Fruit fly (Drosophila melanogaster) whole organism, embryonic: ENCODE results near the gene Faa.

ENCODE experiments used
- ATbp ChIP-seq: fragments of 200-800 bp; sonication (Bioruptor generic); optimal IDR thresholded peaks from 2 replicates; lab custom pipeline; 2017; ENCODE audit warnings: missing biosample characterization, mild to moderate bottlenecking, missing genetic modification characterization, missing genetic modification reagents
- BEAF-32 ChIP-seq: fragments of 200-800 bp; sonication (Bioruptor generic); optimal IDR thresholded peaks from 3 replicates; lab custom pipeline; 2017; ENCODE audit warnings: missing biosample characterization, missing genetic modification characterization, mild to moderate bottlenecking, moderate library complexity, missing genetic modification reagents
- CG10274 ChIP-seq: fragments of 200-800 bp; sonication (Bioruptor generic); optimal IDR thresholded peaks from 3 replicates; lab custom pipeline; 2017; ENCODE audit warnings: missing biosample characterization, mild to moderate bottlenecking, missing genetic modification characterization
- CG10431 ChIP-seq: fragments of 200-800 bp; sonication (Bioruptor generic); optimal IDR thresholded peaks from 3 replicates; lab custom pipeline; 2018; ENCODE audit warnings: missing biosample characterization, mild to moderate bottlenecking, missing genetic modification characterization
- CG10565 ChIP-seq: fragments of 200-800 bp; sonication (Bioruptor generic); optimal IDR thresholded peaks from 3 replicates; lab custom pipeline; 2016; ENCODE audit warnings: missing biosample characterization, mild to moderate bottlenecking, missing genetic modification characterization
- CG11560 ChIP-seq: fragments of 200-800 bp; sonication (Bioruptor generic); IDR thresholded peaks from 3 replicates; pipeline ENCODE4 v1.3.6; 2022; ENCODE audit warnings: missing biosample characterization, missing genetic modification characterization
- CG11696 ChIP-seq: fragments of 200-800 bp; sonication (Bioruptor generic); IDR thresholded peaks from 2 replicates; pipeline ENCODE4 v1.3.6; 2022; ENCODE audit warnings: missing biosample characterization, missing genetic modification characterization
- CG12104 ChIP-seq: fragments of 200-800 bp; sonication (Bioruptor generic); optimal IDR thresholded peaks from 3 replicates; lab custom pipeline; 2016; ENCODE audit warnings: missing biosample characterization, missing genetic modification characterization
- CG12769 ChIP-seq: fragments of 200-800 bp; sonication (Bioruptor generic); optimal IDR thresholded peaks from 2 replicates; lab custom pipeline; 2019; ENCODE audit warnings: missing biosample characterization, mild to moderate bottlenecking, missing genetic modification characterization, moderate library complexity
- CG13287 ChIP-seq: fragments of 200-800 bp; sonication (Bioruptor generic); IDR thresholded peaks from 2 replicates; pipeline ENCODE4 v1.3.6; 2022; ENCODE audit warnings: missing biosample characterization, missing genetic modification characterization; ENCODE audit not compliant: partially characterized antibody
- CG1603 ChIP-seq: fragments of 200-800 bp; sonication (Bioruptor generic); optimal IDR thresholded peaks from 2 replicates; lab custom pipeline; 2019; ENCODE audit warnings: missing biosample characterization, mild to moderate bottlenecking, missing genetic modification characterization, moderate library complexity
- CG17568 ChIP-seq: fragments of 200-800 bp; sonication (Bioruptor generic); optimal IDR thresholded peaks from 2 replicates; lab custom pipeline; 2018; ENCODE audit warnings: missing biosample characterization, mild to moderate bottlenecking, missing genetic modification characterization, moderate library complexity
- CG17612 ChIP-seq: fragments of 200-800 bp; sonication (Bioruptor generic); IDR thresholded peaks from 2 replicates; pipeline ENCODE4 v1.3.6; 2022; ENCODE audit warnings: missing biosample characterization, missing genetic modification characterization
- CG2116 ChIP-seq: fragments of 200-800 bp; sonication (Bioruptor generic); optimal IDR thresholded peaks from 3 replicates; lab custom pipeline; 2018; ENCODE audit warnings: missing biosample characterization, mild to moderate bottlenecking, missing genetic modification characterization
- CG2202 ChIP-seq: fragments of 200-800 bp; sonication (Bioruptor generic); optimal IDR thresholded peaks from 2 replicates; lab custom pipeline; 2018; ENCODE audit warnings: missing biosample characterization, mild to moderate bottlenecking, missing genetic modification characterization
- CG31224 ChIP-seq: fragments of 200-800 bp; sonication (Bioruptor generic); IDR thresholded peaks from 2 replicates; pipeline ENCODE4 v1.3.6; 2022; ENCODE audit warnings: missing biosample characterization, missing genetic modification characterization
- CG32767 ChIP-seq: fragments of 200-800 bp; sonication (Bioruptor generic); IDR thresholded peaks from 2 replicates; pipeline ENCODE4 v1.3.6; 2022; ENCODE audit warnings: missing biosample characterization, missing genetic modification characterization
- CG32772 ChIP-seq: fragments of 200-800 bp; sonication (Bioruptor generic); IDR thresholded peaks from 2 replicates; pipeline ENCODE4 v1.3.6; 2022; ENCODE audit warnings: missing biosample characterization, missing genetic modification characterization
- CG3847 ChIP-seq: fragments of 200-800 bp; sonication (Bioruptor generic); IDR thresholded peaks from 2 replicates; pipeline ENCODE4 v1.3.6; 2022; ENCODE audit warnings: missing biosample characterization, missing genetic modification characterization
- CG7357 ChIP-seq: fragments of 200-800 bp; sonication (Bioruptor generic); IDR thresholded peaks from 3 replicates; pipeline ENCODE4 v1.3.6; 2022; ENCODE audit warnings: missing biosample characterization, missing genetic modification characterization
- CG7963 ChIP-seq: fragments of 200-800 bp; sonication (Bioruptor generic); IDR thresholded peaks from 3 replicates; pipeline ENCODE4 v1.3.6; 2022; ENCODE audit warnings: missing biosample characterization, missing genetic modification characterization; ENCODE audit not compliant: partially characterized antibody
- CG9215 ChIP-seq: fragments of 200-800 bp; sonication (Bioruptor generic); IDR thresholded peaks from 2 replicates; pipeline ENCODE4 v1.3.6; 2022; ENCODE audit warnings: missing biosample characterization, missing genetic modification characterization
- CG9876 ChIP-seq: fragments of 200-800 bp; sonication (Bioruptor generic); optimal IDR thresholded peaks from 2 replicates; lab custom pipeline; 2016; ENCODE audit warnings: missing biosample characterization, missing genetic modification characterization
- CTCF ChIP-seq: fragments of 200-800 bp; sonication (Bioruptor generic); optimal IDR thresholded peaks from 2 replicates; lab custom pipeline; 2017; ENCODE audit warnings: missing biosample characterization, mild to moderate bottlenecking, missing genetic modification characterization, moderate library complexity
- Dad ChIP-seq: fragments of 200-800 bp; sonication (Bioruptor generic); optimal IDR thresholded peaks from 3 replicates; lab custom pipeline; 2016; ENCODE audit warnings: missing biosample characterization, missing genetic modification characterization
- Dip3 ChIP-seq: fragments of 200-800 bp; sonication (Bioruptor generic); optimal IDR thresholded peaks from 3 replicates; lab custom pipeline; 2016; ENCODE audit warnings: missing biosample characterization, missing genetic modification characterization
- Dref ChIP-seq: fragments of 200-800 bp; sonication (Bioruptor generic); IDR thresholded peaks from 2 replicates; pipeline ENCODE4 v1.3.6; 2022; ENCODE audit warnings: missing biosample characterization, missing genetic modification characterization
- Ets65A ChIP-seq: fragments of 200-800 bp; sonication (Bioruptor generic); peaks from one replicate; lab custom pipeline; 2016; ENCODE audit warnings: missing biosample characterization, missing genetic modification characterization
- NFAT ChIP-seq: fragments of 200-800 bp; sonication (Bioruptor generic); IDR thresholded peaks from 2 replicates; pipeline ENCODE4 v1.3.6; 2022; ENCODE audit warnings: missing biosample characterization, missing genetic modification characterization
- Opbp ChIP-seq: fragments of 200-800 bp; sonication (Bioruptor generic); IDR thresholded peaks from 3 replicates; pipeline ENCODE4 v1.3.6; 2022; ENCODE audit warnings: missing biosample characterization, missing genetic modification characterization; ENCODE audit not compliant: partially characterized antibody
- Scr ChIP-seq: fragments of 200-800 bp; sonication (Bioruptor generic); IDR thresholded peaks from 2 replicates; pipeline ENCODE4 v1.3.6; 2022; ENCODE audit warnings: missing biosample characterization, missing genetic modification characterization; ENCODE audit not compliant: partially characterized antibody
- Spps ChIP-seq: fragments of 200-800 bp; sonication (Bioruptor generic); optimal IDR thresholded peaks from 2 replicates; lab custom pipeline; 2018; ENCODE audit warnings: missing biosample characterization, mild to moderate bottlenecking, missing genetic modification characterization
- Xrp1 ChIP-seq: fragments of 200-800 bp; sonication (Bioruptor generic); IDR thresholded peaks from 2 replicates; pipeline ENCODE4 v1.3.6; 2022; ENCODE audit warnings: missing biosample characterization, missing genetic modification characterization
- al ChIP-seq: fragments of 200-800 bp; sonication (Bioruptor generic); IDR thresholded peaks from 2 replicates; pipeline ENCODE4 v1.3.6; 2022; ENCODE audit warnings: missing biosample characterization, missing genetic modification characterization
- ash1 ChIP-seq: fragments of 200-800 bp; sonication (Bioruptor generic); optimal IDR thresholded peaks from 2 replicates; lab custom pipeline; 2018; ENCODE audit warnings: missing biosample characterization, mild to moderate bottlenecking, missing genetic modification characterization
- br ChIP-seq: fragments of >200 bp; optimal IDR thresholded peaks from 2 replicates; lab custom pipeline; 2017
- cg ChIP-seq: fragments of 200-800 bp; sonication (Bioruptor generic); optimal IDR thresholded peaks from 3 replicates; lab custom pipeline; 2019; ENCODE audit warnings: missing biosample characterization, mild to moderate bottlenecking, missing genetic modification characterization, moderate library complexity
- crol ChIP-seq: fragments of 200-800 bp; sonication (Bioruptor generic); IDR thresholded peaks from 2 replicates; pipeline ENCODE4 v1.3.6; 2022; ENCODE audit warnings: missing biosample characterization, missing genetic modification characterization
- fru ChIP-seq: fragments of >200 bp; optimal IDR thresholded peaks from 2 replicates; lab custom pipeline; 2017
- h ChIP-seq: fragments of >200 bp; optimal IDR thresholded peaks from 2 replicates; lab custom pipeline; 2017
- lab ChIP-seq: fragments of 200-800 bp; sonication (Bioruptor generic); optimal IDR thresholded peaks from 3 replicates; lab custom pipeline; 2017; ENCODE audit warnings: missing biosample characterization, missing genetic modification characterization, mild to moderate bottlenecking, moderate library complexity, missing genetic modification reagents
- maf-S ChIP-seq: fragments of 200-800 bp; sonication (Bioruptor generic); optimal IDR thresholded peaks from 2 replicates; lab custom pipeline; 2016; ENCODE audit warnings: missing biosample characterization, missing genetic modification characterization
- nerfin-1 ChIP-seq: fragments of 200-800 bp; sonication (Bioruptor generic); optimal IDR thresholded peaks from 3 replicates; lab custom pipeline; 2019; ENCODE audit warnings: missing biosample characterization, mild to moderate bottlenecking, missing genetic modification characterization, moderate library complexity
- nerfin-2 ChIP-seq: fragments of 200-800 bp; sonication (Bioruptor generic); IDR thresholded peaks from 2 replicates; pipeline ENCODE4 v1.3.6; 2022; ENCODE audit warnings: missing biosample characterization, missing genetic modification characterization; ENCODE audit not compliant: partially characterized antibody
- pan ChIP-seq, 4 experiments: fragments of >200 bp in 3 of 4; fragments of 200-800 bp in 1 of 4; sonication (Bioruptor generic) in 1 of 4; optimal IDR thresholded peaks in 3 of 4; IDR thresholded peaks in 1 of 4; 2 replicates each; pipeline versions ENCODE4 v1.3.6 to Lab custom; 2017 to 2022; ENCODE audit warnings: missing biosample characterization in 2 of 4, missing genetic modification characterization in 2 of 4, mixed read lengths in 1 of 4
- pros ChIP-seq: fragments of 200-800 bp; sonication (Bioruptor generic); optimal IDR thresholded peaks from 3 replicates; lab custom pipeline; 2019; ENCODE audit warnings: missing biosample characterization, mild to moderate bottlenecking, missing genetic modification characterization, moderate library complexity
- shn ChIP-seq: fragments of 200-800 bp; sonication (Bioruptor generic); optimal IDR thresholded peaks from 3 replicates; lab custom pipeline; 2016; ENCODE audit warnings: missing biosample characterization, missing genetic modification characterization
- tgo ChIP-seq: fragments of 200-800 bp; sonication (Bioruptor generic); IDR thresholded peaks from 3 replicates; pipeline ENCODE4 v1.3.6; 2022; ENCODE audit warnings: missing biosample characterization, missing genetic modification characterization
- unc-4 ChIP-seq: fragments of 200-800 bp; sonication (Bioruptor generic); IDR thresholded peaks from 2 replicates; pipeline ENCODE4 v1.3.6; 2022; ENCODE audit warnings: missing biosample characterization, missing genetic modification characterization; ENCODE audit not compliant: partially characterized antibody
- vfl ChIP-seq: fragments of 200-800 bp; sonication (Bioruptor generic); optimal IDR thresholded peaks from 2 replicates; lab custom pipeline; 2016; ENCODE audit warnings: missing biosample characterization, missing genetic modification characterization
- yki ChIP-seq: fragments of >200 bp; optimal IDR thresholded peaks from 3 replicates; lab custom pipeline; 2018

Faa gene

dm6 chr3L:4108072-4108843 is 34.5 kb upstream of the Faa start, which contains the start of gene Ack (continued):
- peak; percentile 58 for TF ChIP-seq CG7963
- TF ChIP-seq ash1 (GFP tag; lab: Kevin White, UChicago): no peak
- 0 out of 2 replicates have a peak, but pooled peaks have one; percentile 49 for TF ChIP-seq crol (GFP tag; lab: Robert Waterston, UW)
- no peak for TF ChIP-seq CTCF
- TF ChIP-seq maf-S: no peak
- no peak for TF ChIP-seq shn (GFP tag; lab: Kevin White, UChicago)
- no peak for TF ChIP-seq CG32772
- no peak for TF ChIP-seq NFAT (GFP tag; lab: Robert Waterston, UW)
- no peak for TF ChIP-seq CG10431 (GFP tag; lab: Kevin White, UChicago)
- no peak for TF ChIP-seq al (GFP tag; lab: Robert Waterston, UW)
- peak; percentile 53 for TF ChIP-seq CG2116 (GFP tag; lab: Kevin White, UChicago)
- no peak for TF ChIP-seq br (lab: Kevin White, UChicago)
- TF ChIP-seq cg (GFP tag; lab: Kevin White, UChicago): peak; percentile 96
- no peak for TF ChIP-seq CG9876 (GFP tag; lab: Kevin White, UChicago)
- TF ChIP-seq CG2202 (tag; lab: Kevin White, UChicago): no peak
- 0 out of 2 replicates have a peak, but pooled peaks have one; percentile 34 for TF ChIP-seq CG32767 (GFP tag; lab: Robert Waterston, UW)
- TF ChIP-seq Dref (GFP tag; lab: Robert Waterston, UW): peak; percentile 78
- no peak for TF ChIP-seq Xrp1
- no peak for TF ChIP-seq CG17568 (GFP tag; lab: Kevin White, UChicago)
- TF ChIP-seq pros (GFP tag; lab: Kevin White, UChicago): no peak
- no peak for TF ChIP-seq fru (lab: Kevin White, UChicago)
- TF ChIP-seq vfl: no peak
- TF ChIP-seq tgo (GFP tag; lab: Robert Waterston, UW): no peak
- TF ChIP-seq CG11696: no peak
- no peak for TF ChIP-seq h
- peak; percentile 58 for TF ChIP-seq nerfin-1 (tag; lab: Kevin White, UChicago)
- TF ChIP-seq CG1603 (tag; lab: Kevin White, UChicago): peak; percentile 42
- no peak for TF ChIP-seq pan (optimal IDR thresholded peaks at IDR 0.05; lab: Kevin White, UChicago)
- peak in 1 of 2 experiments; percentile 6 for TF ChIP-seq pan (GFP tag; optimal IDR thresholded peaks at IDR 0.05 in 1 of 2, IDR thresholded peaks at IDR 0.05 in 1 of 2)
- TF ChIP-seq Opbp (GFP tag; lab: Robert Waterston, UW): peak; percentile 82
- TF ChIP-seq unc-4 (GFP tag; lab: Robert Waterston, UW): peak; percentile 87
- peak; percentile 82 for TF ChIP-seq CG13287
- TF ChIP-seq Spps (tag; lab: Kevin White, UChicago): no peak
- no peak for TF ChIP-seq yki (lab: Kevin White, UChicago)
- TF ChIP-seq CG12769 (tag; lab: Kevin White, UChicago): no peak
- peak; percentile 95 for TF ChIP-seq CG11560
- TF ChIP-seq CG12104: no peak
- TF ChIP-seq CG9215 (GFP tag; lab: Robert Waterston, UW): no peak
- no peak for TF ChIP-seq CG10274 (GFP tag; lab: Kevin White, UChicago)
- no peak for TF ChIP-seq Dip3 (GFP tag; lab: Kevin White, UChicago)
- no peak for TF ChIP-seq CG3847 (GFP tag; lab: Robert Waterston, UW)
- no peak for TF ChIP-seq CG7357
- no peak for TF ChIP-seq CG10565 (GFP tag; lab: Kevin White, UChicago)
- peak; percentile 71 for TF ChIP-seq Ets65A (GFP tag; lab: Kevin White, UChicago)
- TF ChIP-seq Scr (GFP tag; lab: Robert Waterston, UW): peak; percentile 85
- no peak for TF ChIP-seq ATbp (GFP tag; lab: Kevin White, UChicago)
- peak; percentile 88 for TF ChIP-seq BEAF-32 (GFP tag; lab: Kevin White, UChicago)
- no peak for TF ChIP-seq Dad (GFP tag; lab: Kevin White, UChicago)
- TF ChIP-seq nerfin-2: peak; percentile 65
- TF ChIP-seq lab (GFP tag; lab: Kevin White, UChicago): no peak
- no peak for TF ChIP-seq CG17612
- no peak for TF ChIP-seq CG31224 (GFP tag; lab: Robert Waterston, UW)
